Fruit fly (Drosophila melanogaster) S2 (cell line): ENCODE measurements around the gene CG12594.

Source experiments
- CG8478 ChIP-seq: fragments of >200 bp; optimal IDR thresholded peaks from 2 replicates; lab custom pipeline; 2018
- CTCF ChIP-seq, 2 experiments: fragments of >200 bp; optimal IDR thresholded peaks; 2 replicates each; lab custom pipeline; 2018

DNA sequence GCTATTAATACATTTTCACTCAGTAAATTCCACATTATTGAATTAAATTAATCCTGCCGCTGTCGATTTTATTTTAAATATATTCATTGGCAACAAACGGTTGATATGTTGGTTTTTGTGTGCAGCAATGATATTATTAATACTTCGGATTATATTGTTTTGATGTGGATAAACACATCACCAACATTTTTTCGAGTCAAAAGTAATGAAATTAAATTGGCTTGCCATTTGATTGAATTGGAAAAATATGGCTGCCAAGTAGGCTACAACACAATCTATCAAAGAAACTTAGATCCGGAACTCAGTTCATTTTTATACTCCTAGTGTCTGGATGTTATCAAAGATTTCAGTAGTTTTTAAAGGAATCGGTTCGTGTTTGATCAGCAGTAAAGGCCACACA is 21.2 kb upstream of the CG12594 start, which contains the start of gene CG14718:
- no peak for TF ChIP-seq CG8478 (lab: Kevin White, UChicago)
- TF ChIP-seq CTCF (optimal IDR thresholded peaks at IDR 0.05; lab: Kevin White, UChicago) = no peak
